Fruit fly (Drosophila melanogaster): ENCODE results near the gene Cul3.

Gene Cul3

dm6 chr2L:15297508-15297907 is 25.7 kb upstream of the Cul3 start, which contains the start of gene CG15262:
TSS of gene CG15262 (plus strand) at chr2L:15297808.
- TF ChIP-seq Dif (GFP tag; optimal IDR thresholded peaks at IDR 0.05; ENCODE audit: partially characterized antibody) (no peak), rgr (GFP tag; optimal IDR thresholded peaks at IDR 0.05) (no peak), Jra (GFP tag; optimal IDR thresholded peaks at IDR 0.05) (no peak), lola (GFP tag; optimal IDR thresholded peaks at IDR 0.05) (no peak), dsf (GFP tag; optimal IDR thresholded peaks at IDR 0.05; ENCODE audit: borderline replicate concordance) (no peak), sv (GFP tag; optimal IDR thresholded peaks at IDR 0.05) (no peak), OdsH (GFP tag; optimal IDR thresholded peaks at IDR 0.05) (no peak)

dm6 chr2L:15292139-15292538 is 20.3 kb upstream of the Cul3 start, which contains the start of gene CG15260:
TSS of gene CG15260 (minus strand) at chr2L:15292239.
- TF ChIP-seq jim (GFP tag; optimal IDR thresholded peaks at IDR 0.05) = no peak

- TF ChIP-seq Vsx2 (GFP tag; optimal IDR thresholded peaks at IDR 0.05; ENCODE audit: partially characterized antibody) (no peak), brk (GFP tag; optimal IDR thresholded peaks at IDR 0.05) (no peak), Rel (GFP tag; optimal IDR thresholded peaks at IDR 0.05) (no peak), Rel (tag; optimal IDR thresholded peaks at IDR 0.05) (no peak), Sp1 (GFP tag; optimal IDR thresholded peaks at IDR 0.05) (no peak), fru (GFP tag; optimal IDR thresholded peaks at IDR 0.05) (no peak), br (GFP tag; optimal IDR thresholded peaks at IDR 0.05) (no peak), lola (GFP tag; optimal IDR thresholded peaks at IDR 0.05) (no peak), ey (GFP tag; optimal IDR thresholded peaks at IDR 0.05) (no peak), dsf (GFP tag; optimal IDR thresholded peaks at IDR 0.05; ENCODE audit: borderline replicate concordance) (no peak), Hr78 (GFP tag; optimal IDR thresholded peaks at IDR 0.05) (no peak), dl (GFP tag; optimal IDR thresholded peaks at IDR 0.05; ENCODE audit: insufficient read depth in 1 of 2, partially characterized antibody in 2 of 2) (no peak), Hr83 (GFP tag; optimal IDR thresholded peaks at IDR 0.05; ENCODE audit: poor library complexity, severe bottlenecking) (no peak), Dfd (GFP tag; optimal IDR thresholded peaks at IDR 0.05) (no peak), Jra (GFP tag; optimal IDR thresholded peaks at IDR 0.05) (no peak), sage (GFP tag; optimal IDR thresholded peaks at IDR 0.05) (no peak), tai (GFP tag; optimal IDR thresholded peaks at IDR 0.05) (no peak)
Observed at dm6 chr2L:15284700-15285099, 12.9 kb upstream of the Cul3 start, which contains the start of gene CG15263. TSS of gene CG15263 (plus strand) at chr2L:15285000.

dm6 chr2L:15280975-15281374 is 9.2 kb upstream of the Cul3 start:
- TF ChIP-seq Dfd (GFP tag; optimal IDR thresholded peaks at IDR 0.05) (no peak), sv (GFP tag; optimal IDR thresholded peaks at IDR 0.05) (no peak), woc (GFP tag; optimal IDR thresholded peaks at IDR 0.05) (peak; percentile 31), Hr78 (GFP tag; optimal IDR thresholded peaks at IDR 0.05) (no peak), jim (GFP tag; optimal IDR thresholded peaks at IDR 0.05) (no peak), usp (GFP tag; optimal IDR thresholded peaks at IDR 0.05) (no peak), Hnf4 (GFP tag; optimal IDR thresholded peaks at IDR 0.05) (no peak), HLH106 (tag; optimal IDR thresholded peaks at IDR 0.05) (peak; percentile 57), Hr83 (GFP tag; optimal IDR thresholded peaks at IDR 0.05; ENCODE audit: poor library complexity, severe bottlenecking) (no peak), Sp1 (GFP tag; optimal IDR thresholded peaks at IDR 0.05) (peak; percentile 69), fru (GFP tag; optimal IDR thresholded peaks at IDR 0.05) (peak; percentile 52), CG32264 (GFP tag; optimal IDR thresholded peaks at IDR 0.05) (no peak), psq (GFP tag; optimal IDR thresholded peaks at IDR 0.05) (peak; percentile 36), tai (GFP tag; optimal IDR thresholded peaks at IDR 0.05) (no peak), Abd-B (GFP tag; optimal IDR thresholded peaks at IDR 0.05) (no peak), CrebA (GFP tag; optimal IDR thresholded peaks at IDR 0.05; ENCODE audit: borderline replicate concordance) (no peak), sage (GFP tag; optimal IDR thresholded peaks at IDR 0.05) (no peak), GATAd (GFP tag; optimal IDR thresholded peaks at IDR 0.05) (no peak), N (GFP tag; optimal IDR thresholded peaks at IDR 0.05) (no peak), pan (optimal IDR thresholded peaks at IDR 0.05) (no peak), OdsH (GFP tag; optimal IDR thresholded peaks at IDR 0.05) (peak; percentile 30), rgr (GFP tag; optimal IDR thresholded peaks at IDR 0.05) (peak; percentile 20), Myc (optimal IDR thresholded peaks at IDR 0.05) (no peak), br (GFP tag; optimal IDR thresholded peaks at IDR 0.05) (peak; percentile 18), foxo (GFP tag; optimal IDR thresholded peaks at IDR 0.05) (peak in 1 of 2 experiments; percentile 28), Vsx2 (GFP tag; optimal IDR thresholded peaks at IDR 0.05; ENCODE audit: partially characterized antibody) (no peak), CG9705 (GFP tag; optimal IDR thresholded peaks at IDR 0.05) (no peak), Rel (GFP tag; optimal IDR thresholded peaks at IDR 0.05) (no peak), Rel (tag; optimal IDR thresholded peaks at IDR 0.05) (no peak), h (GFP tag; optimal IDR thresholded peaks at IDR 0.05) (peak; percentile 41), dsf (GFP tag; optimal IDR thresholded peaks at IDR 0.05; ENCODE audit: borderline replicate concordance) (no peak), Mio (GFP tag; optimal IDR thresholded peaks at IDR 0.05) (no peak), ey (GFP tag; optimal IDR thresholded peaks at IDR 0.05) (peak; percentile 41), dmrt93B (GFP tag; optimal IDR thresholded peaks at IDR 0.05) (peak; percentile 25), lola (GFP tag; optimal IDR thresholded peaks at IDR 0.05) (no peak), Jra (GFP tag; optimal IDR thresholded peaks at IDR 0.05) (no peak), brk (GFP tag; optimal IDR thresholded peaks at IDR 0.05) (no peak)

Measured in whole organism, wandering third instar larva.